Worm (Caenorhabditis elegans): ENCODE data around the gene F41H10.3.
A peak's percentile ranks its signal among the peaks of the same experiment; 100 is the strongest.

F41H10.3 gene

DNA sequence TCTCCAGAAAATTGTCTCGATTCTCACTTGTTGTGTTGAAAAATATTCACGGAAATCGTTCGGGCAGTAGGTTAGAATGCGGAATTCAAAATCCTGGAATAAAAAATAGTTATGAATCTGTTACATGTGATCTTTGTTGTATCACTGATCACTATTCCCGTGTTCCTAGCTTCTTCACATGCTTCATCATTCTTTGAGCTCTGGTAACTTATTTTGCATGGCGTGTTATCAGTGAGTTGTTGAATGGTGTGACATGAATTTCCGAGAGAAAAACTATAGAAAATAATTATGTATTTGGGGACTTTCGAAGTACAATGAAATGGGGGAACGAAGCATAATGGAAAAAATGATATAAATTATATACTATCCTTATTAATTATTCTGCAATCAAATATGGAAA is 24.0 kb downstream of the F41H10.3 start:
- TF ChIP-seq W03F9.2 (tag; optimal IDR thresholded peaks at IDR 0.05) = no peak
- no peak for TF ChIP-seq dao-5 (tag; optimal IDR thresholded peaks at IDR 0.05)
- no peak for TF ChIP-seq him-1 (tag; optimal IDR thresholded peaks at IDR 0.05)

DNA sequence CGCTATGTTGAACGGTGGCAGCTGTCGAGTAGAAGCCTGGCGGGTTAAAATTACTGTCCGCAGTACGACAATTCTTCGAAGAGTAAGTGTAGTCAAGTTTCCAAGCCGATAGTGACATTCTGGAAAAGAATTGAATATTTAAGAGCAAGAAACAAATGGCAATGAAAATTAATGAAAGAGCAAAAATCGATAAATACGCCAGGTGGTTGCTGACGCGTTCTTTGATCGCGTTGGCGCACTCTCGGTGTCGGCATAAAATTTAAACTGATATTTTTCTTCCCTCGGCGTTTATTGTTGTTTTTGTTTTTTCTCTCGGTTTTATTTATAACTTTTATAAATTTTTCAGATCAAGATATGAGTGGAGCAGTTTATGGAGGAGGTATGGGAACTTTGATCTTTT is 25.1 kb downstream of the F41H10.3 start, which contains the start of the genes perm-3 and swsn-6:
Gene perm-3, minus strand, starts transcription at position 118 of the 400 bp plus-strand sequence.
Gene swsn-6, plus strand, starts transcription at position 347 of the 400 bp plus-strand sequence.
- TF ChIP-seq W03F9.2 (tag; optimal IDR thresholded peaks at IDR 0.05) = peak; percentile 79
- no peak for TF ChIP-seq him-1 (tag; optimal IDR thresholded peaks at IDR 0.05)

DNA sequence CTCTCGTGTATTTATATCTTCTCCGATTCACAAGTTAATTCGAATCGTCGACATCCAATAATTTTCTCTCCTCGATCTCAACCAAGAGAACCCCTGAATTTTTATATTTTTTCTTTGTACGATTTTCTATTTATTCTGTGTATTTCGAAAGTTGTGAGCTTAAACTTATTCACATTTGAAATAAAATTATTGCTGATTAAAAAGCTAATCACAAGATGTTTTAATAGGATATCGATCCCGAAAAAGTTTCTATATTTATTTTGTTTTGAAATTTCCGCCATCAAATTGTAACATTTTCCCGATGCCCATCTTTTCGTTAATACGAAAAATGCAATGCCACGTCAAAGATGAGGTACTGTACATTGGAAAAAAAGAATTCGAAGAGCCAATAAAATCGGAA is 27.2 kb downstream of the F41H10.3 start, which contains the start of gene ZK616.3:
Gene ZK616.3, plus strand, starts transcription at position 301 of the 400 bp plus-strand sequence.
- TF ChIP-seq him-1 (tag; optimal IDR thresholded peaks at IDR 0.05) (no peak), dao-5 (tag; optimal IDR thresholded peaks at IDR 0.05) (no peak), W03F9.2 (tag; optimal IDR thresholded peaks at IDR 0.05) (no peak)

DNA sequence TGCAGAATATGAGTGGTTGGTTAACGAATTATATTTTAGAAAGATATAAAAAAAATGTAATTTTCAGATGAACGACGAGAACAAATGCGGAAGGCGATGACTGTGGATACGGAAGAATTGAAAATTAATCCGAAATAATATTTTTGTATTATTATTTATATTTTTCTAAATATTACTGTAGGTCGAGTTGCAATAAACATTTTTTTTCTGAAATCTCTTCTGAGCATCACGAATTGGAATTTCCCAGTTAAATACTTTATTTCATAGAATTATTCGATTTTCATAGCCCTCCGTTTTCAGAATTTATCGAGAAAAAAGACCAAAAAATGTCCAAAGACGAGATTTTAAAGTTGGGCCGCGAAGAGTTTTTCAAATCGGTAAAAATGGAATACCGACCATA is 27.9 kb downstream of the F41H10.3 start, which contains the start of gene ZK616.2:
Gene ZK616.2, plus strand, starts transcription at position 301 of the 400 bp plus-strand sequence.
- TF ChIP-seq W03F9.2 (tag; optimal IDR thresholded peaks at IDR 0.05) (no peak), dao-5 (tag; optimal IDR thresholded peaks at IDR 0.05) (no peak), him-1 (tag; optimal IDR thresholded peaks at IDR 0.05) (no peak)

ce11 chrIV:5400609-5401008 is 31.0 kb downstream of the F41H10.3 start, which contains the start of gene ZK616.1:
TSS of gene ZK616.1 (plus strand) at chrIV:5400909.
- TF ChIP-seq him-1 (tag; optimal IDR thresholded peaks at IDR 0.05) (no peak), dao-5 (tag; optimal IDR thresholded peaks at IDR 0.05) (no peak), W03F9.2 (tag; optimal IDR thresholded peaks at IDR 0.05) (no peak)

DNA sequence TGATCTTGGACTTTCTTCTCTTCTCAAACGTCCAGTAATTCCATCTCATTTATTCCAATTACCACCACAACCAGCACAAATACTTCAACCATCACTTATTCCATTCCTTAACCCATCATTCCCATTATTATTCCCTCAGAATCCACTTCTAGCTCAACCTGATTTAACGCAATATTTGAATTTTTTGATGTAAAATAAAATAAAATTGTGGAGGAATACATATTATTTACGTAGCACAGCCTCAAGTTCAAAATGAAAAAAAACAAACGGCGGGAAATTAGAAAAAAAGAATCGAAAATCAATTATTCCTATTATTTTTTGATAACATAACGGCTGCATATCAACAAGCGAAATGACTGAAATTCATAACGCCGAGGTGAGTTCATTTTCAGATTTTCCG is 35.7 kb downstream of the F41H10.3 start, which contains the start of gene ZK616.61:
Gene ZK616.61, plus strand, starts transcription at position 301 of the 400 bp plus-strand sequence.
- TF ChIP-seq dao-5 (tag; optimal IDR thresholded peaks at IDR 0.05) (no peak), him-1 (tag; optimal IDR thresholded peaks at IDR 0.05) (no peak), W03F9.2 (tag; optimal IDR thresholded peaks at IDR 0.05) (no peak)

- TF ChIP-seq him-1 (tag; optimal IDR thresholded peaks at IDR 0.05) (no peak), W03F9.2 (tag; optimal IDR thresholded peaks at IDR 0.05) (no peak), dao-5 (tag; optimal IDR thresholded peaks at IDR 0.05) (no peak)
Measured at ce11 chrIV:5409112-5409511, 39.5 kb downstream of the F41H10.3 start.

- TF ChIP-seq him-1 (tag; optimal IDR thresholded peaks at IDR 0.05) = no peak
- no peak for TF ChIP-seq W03F9.2 (tag; optimal IDR thresholded peaks at IDR 0.05)
- no peak for TF ChIP-seq dao-5 (tag; optimal IDR thresholded peaks at IDR 0.05)
Measured at ce11 chrIV:5411120-5411519, 41.5 kb downstream of the F41H10.3 start, which contains the start of gene ZK616.65. TSS of gene ZK616.65 (minus strand) at chrIV:5411220.

DNA sequence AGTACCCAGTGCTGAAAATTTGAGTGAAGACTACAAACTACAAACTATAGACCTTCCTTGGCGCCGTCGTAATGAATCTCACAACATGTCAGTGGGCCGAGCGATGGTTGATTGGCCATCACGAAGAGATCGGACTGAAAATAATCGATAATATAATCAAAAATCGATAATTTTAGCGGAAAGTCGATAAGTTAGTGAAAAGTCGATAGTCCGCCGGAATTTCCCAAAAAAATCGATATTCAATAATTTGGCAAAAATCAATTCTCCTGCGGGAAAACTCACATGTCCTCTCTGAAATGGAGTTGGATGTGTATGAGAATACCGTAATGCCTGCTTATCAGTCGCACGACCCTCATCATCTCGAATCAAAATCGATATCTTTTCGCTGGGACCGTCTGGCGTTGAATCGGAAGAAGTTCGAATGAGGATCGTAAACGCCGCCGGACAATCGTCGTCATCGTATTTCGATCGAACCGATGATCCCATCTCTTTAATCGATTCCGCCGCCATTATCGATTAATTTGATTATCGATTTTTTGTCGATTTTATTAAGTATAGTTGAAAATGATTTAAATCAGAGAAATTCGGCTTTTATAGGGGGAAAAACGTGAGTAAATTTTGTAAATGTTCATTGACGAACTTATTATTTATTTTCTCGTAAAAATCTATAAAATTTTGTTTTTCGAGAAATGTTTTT is 42.2 kb downstream of the F41H10.3 start, which contains the start of gene ZK616.8:
Gene ZK616.8, minus strand, starts transcription at position 553 of the 697 bp plus-strand sequence.
- no peak for TF ChIP-seq dao-5 (tag; optimal IDR thresholded peaks at IDR 0.05)
- no peak for TF ChIP-seq him-1 (tag; optimal IDR thresholded peaks at IDR 0.05)
- no peak for TF ChIP-seq W03F9.2 (tag; optimal IDR thresholded peaks at IDR 0.05)

DNA sequence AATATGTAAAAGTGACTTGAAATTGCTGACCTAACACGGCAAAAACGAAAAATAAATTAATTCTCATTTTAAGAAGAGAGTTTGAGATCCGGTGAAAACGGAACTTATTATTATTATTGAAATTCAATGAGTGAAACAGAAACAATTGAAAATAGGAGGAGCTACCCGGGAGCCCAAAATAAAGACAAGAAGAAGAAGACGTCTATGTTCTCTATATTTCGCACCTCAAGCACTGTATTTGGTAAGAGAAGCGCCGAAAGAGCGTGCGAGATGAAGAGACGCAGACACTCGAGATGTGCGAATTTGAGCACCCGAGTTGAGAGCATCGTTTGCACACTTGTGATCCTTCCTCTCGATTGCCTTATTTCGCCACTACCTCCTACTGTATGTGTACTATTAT is 46.1 kb downstream of the F41H10.3 start, which contains the start of gene spp-7:
Gene spp-7, minus strand, starts transcription at position 101 of the 400 bp plus-strand sequence.
- no peak for TF ChIP-seq dao-5 (tag; optimal IDR thresholded peaks at IDR 0.05)
- no peak for TF ChIP-seq W03F9.2 (tag; optimal IDR thresholded peaks at IDR 0.05)
- TF ChIP-seq him-1 (tag; optimal IDR thresholded peaks at IDR 0.05) = no peak

DNA sequence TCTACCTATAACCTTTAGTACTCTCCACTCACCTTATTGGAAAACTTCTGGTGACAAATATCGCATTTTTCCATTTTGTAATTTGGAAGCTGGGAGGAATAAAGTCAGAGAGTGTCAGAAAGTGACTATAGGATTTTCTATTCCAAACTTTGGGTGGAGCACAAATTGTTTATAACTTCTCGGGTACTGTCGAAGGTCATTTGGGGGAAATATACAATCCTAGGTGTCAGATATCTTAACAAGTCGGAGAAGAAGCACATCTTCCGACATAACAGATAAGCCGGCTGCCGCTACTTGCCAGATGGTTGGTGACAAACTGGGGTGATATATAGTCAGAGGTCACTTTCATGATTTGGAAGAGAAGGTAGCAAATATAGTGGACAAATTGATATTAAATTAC is 49.5 kb downstream of the F41H10.3 start, which contains the start of gene ehn-3:
Gene ehn-3, minus strand, starts transcription at position 101 of the 400 bp plus-strand sequence.
- TF ChIP-seq dao-5 (tag; optimal IDR thresholded peaks at IDR 0.05) (no peak), W03F9.2 (tag; optimal IDR thresholded peaks at IDR 0.05) (no peak), him-1 (tag; optimal IDR thresholded peaks at IDR 0.05) (no peak)

All from whole organism, L4/young adult.